Fruit fly (Drosophila melanogaster): ENCODE data around the gene RpS28-like.

The RpS28-like gene

dm6 chr2L:9437216-9437715 is 662 bp downstream of the RpS28-like start, which contains the start of gene numb (continued):
- TF ChIP-seq pdm3 (GFP tag; optimal IDR thresholded peaks at IDR 0.05) = no peak

- TF ChIP-seq salr (GFP tag; optimal IDR thresholded peaks at IDR 0.05) (no peak), fd85E (GFP tag; optimal IDR thresholded peaks at IDR 0.05) (no peak), CG11762 (GFP tag; optimal IDR thresholded peaks at IDR 0.05; ENCODE audit: insufficient read depth) (peak; percentile 24), Ets96B (tag; optimal IDR thresholded peaks at IDR 0.05) (peak; percentile 36), CG11294 (GFP tag; IDR thresholded peaks at IDR 0.05) (peak; percentile 46; the same call in 1 of the 2 replicates), ss (GFP tag; optimal IDR thresholded peaks at IDR 0.05) (peak in 1 of 2 experiments; percentile 17), fd59A (GFP tag; optimal IDR thresholded peaks at IDR 0.05) (no peak), CG6276 (GFP tag; optimal IDR thresholded peaks at IDR 0.05) (no peak), CG6808 (GFP tag; optimal IDR thresholded peaks at IDR 0.05) (no peak), Lpt (GFP tag; optimal IDR thresholded peaks at IDR 0.05) (no peak), CG8319 (GFP tag; optimal IDR thresholded peaks at IDR 0.05) (no peak), CG10631 (GFP tag; optimal IDR thresholded peaks at IDR 0.05) (peak; percentile 19), CG32006 (GFP tag; optimal IDR thresholded peaks at IDR 0.05) (peak; percentile 42), Eip75B (GFP tag; optimal IDR thresholded peaks at IDR 0.05) (peak; percentile 36), CG4318 (GFP tag; optimal IDR thresholded peaks at IDR 0.05) (no peak), vri (GFP tag; optimal IDR thresholded peaks at IDR 0.05) (peak; percentile 21), achi (GFP tag; optimal IDR thresholded peaks at IDR 0.05) (peak; percentile 47), Eip93F (GFP tag; optimal IDR thresholded peaks at IDR 0.05) (no peak), CG6854 (GFP tag; optimal IDR thresholded peaks at IDR 0.05) (no peak), CG16779 (tag; optimal IDR thresholded peaks at IDR 0.05) (no peak), Hr4 (GFP tag; optimal IDR thresholded peaks at IDR 0.05) (peak; percentile 25), net (GFP tag; optimal IDR thresholded peaks at IDR 0.05) (peak; percentile 43), CG1621 (tag; optimal IDR thresholded peaks at IDR 0.05) (no peak), Sox102F (GFP tag; optimal IDR thresholded peaks at IDR 0.05) (peak; percentile 72), dac (GFP tag; optimal IDR thresholded peaks at IDR 0.05) (no peak), CG31627 (GFP tag; optimal IDR thresholded peaks at IDR 0.05) (peak; percentile 79), dsx (GFP tag; optimal IDR thresholded peaks at IDR 0.05; ENCODE audit: poor library complexity, severe bottlenecking) (no peak), spab (GFP tag; optimal IDR thresholded peaks at IDR 0.05) (peak; percentile 9), OdsH (GFP tag; optimal IDR thresholded peaks at IDR 0.05) (peak; percentile 55), Sox15 (GFP tag; optimal IDR thresholded peaks at IDR 0.05) (no peak), CG9139 (GFP tag; optimal IDR thresholded peaks at IDR 0.05) (no peak), Gug (GFP tag; IDR thresholded peaks at IDR 0.05) (no peak), cyc (GFP tag; optimal IDR thresholded peaks at IDR 0.05) (peak; percentile 60), CG15336 (GFP tag; IDR thresholded peaks at IDR 0.05) (peak; percentile 48; the same call in 1 of the 2 replicates), CG8632 (GFP tag; optimal IDR thresholded peaks at IDR 0.05) (no peak), lz (GFP tag; optimal IDR thresholded peaks at IDR 0.05) (peak; percentile 77), Sox14 (GFP tag; optimal IDR thresholded peaks at IDR 0.05) (peak; percentile 26), fkh (GFP tag; optimal IDR thresholded peaks at IDR 0.05) (no peak), Hr38 (GFP tag; optimal IDR thresholded peaks at IDR 0.05) (no peak), CG34406 (GFP tag; optimal IDR thresholded peaks at IDR 0.05) (peak; percentile 39), CG10669 (GFP tag; optimal IDR thresholded peaks at IDR 0.05) (peak; percentile 32), pdm3 (GFP tag; optimal IDR thresholded peaks at IDR 0.05) (peak; percentile 53), acj6 (GFP tag; optimal IDR thresholded peaks at IDR 0.05) (peak; percentile 38), Ets21C (GFP tag; optimal IDR thresholded peaks at IDR 0.05) (peak; percentile 64), Blimp-1 (GFP tag; optimal IDR thresholded peaks at IDR 0.05) (no peak), CG3919 (GFP tag; optimal IDR thresholded peaks at IDR 0.05) (peak; percentile 29), eg (GFP tag; IDR thresholded peaks at IDR 0.05) (peak; percentile 48; the same call in 1 of the 3 replicates), CG11902 (GFP tag; optimal IDR thresholded peaks at IDR 0.05) (peak; percentile 37), CG3032 (tag; optimal IDR thresholded peaks at IDR 0.05) (peak; percentile 21)
Observed at dm6 chr2L:9438227-9438626, 1.6 kb downstream of the RpS28-like start.
